Worm (Caenorhabditis elegans) whole organism, midembryonic: ENCODE data around the gene ldp-1.

Experiments
- T22C8.4 ChIP-seq: fragments of 200-800 bp; sonication (Bioruptor generic); IDR thresholded peaks from 2 replicates; pipeline ENCODE4 v1.3.6; 2022; ENCODE audit warnings: missing genetic modification characterization, missing compliant biosample characterization
- cog-1 ChIP-seq: sonication (generic microtip); optimal IDR thresholded peaks from 2 replicates; lab custom pipeline; 2016; ENCODE audit warnings: missing genetic modification characterization, missing compliant biosample characterization
- flt-1 ChIP-seq: fragments of 200-800 bp; sonication (Bioruptor generic); IDR thresholded peaks from 2 replicates; pipeline ENCODE4 v1.3.6; 2022; ENCODE audit warnings: missing genetic modification characterization, missing compliant biosample characterization
- klf-2 ChIP-seq: fragments of 200-800 bp; sonication (Bioruptor generic); conservative IDR thresholded peaks from 2 replicates; pipeline ENCODE4 v1.3.6; 2022; ENCODE audit warnings: missing genetic modification reagents, missing genetic modification characterization, missing compliant biosample characterization
- ref-1 ChIP-seq: fragments of 200-800 bp; sonication (Bioruptor generic); conservative IDR thresholded peaks from 2 replicates; pipeline ENCODE4 v1.3.6; 2022; ENCODE audit warnings: missing genetic modification reagents, missing genetic modification characterization, missing compliant biosample characterization
- tab-1 ChIP-seq: fragments of 200-800 bp; sonication (Bioruptor generic); IDR thresholded peaks from 2 replicates; pipeline ENCODE4 v1.3.6; 2022; ENCODE audit warnings: missing genetic modification characterization, missing compliant biosample characterization
- ztf-23 ChIP-seq: fragments of 200-800 bp; sonication (Bioruptor generic); IDR thresholded peaks from 2 replicates; pipeline ENCODE4 v1.3.6; 2022; ENCODE audit warnings: missing genetic modification reagents, missing genetic modification characterization, missing compliant biosample characterization

- TF ChIP-seq tab-1 (no peak), flt-1 (GFP tag; lab: Robert Waterston, UW) (no peak), cog-1 (tag; lab: Kevin White, UChicago) (no peak), klf-2 (no peak), T22C8.4 (GFP tag; lab: Robert Waterston, UW) (no peak), ztf-23 (0 out of 2 replicates have a peak, but pooled peaks have one; percentile 17), ref-1 (no peak)
Measured at ce11 chrV:2132675-2133074, 5.3 kb downstream of the ldp-1 start.
